Fruit fly (Drosophila melanogaster): ENCODE results near the gene CG33128.
A peak's percentile ranks its signal among the peaks of the same experiment; 100 is the strongest.

CG33128 gene

DNA sequence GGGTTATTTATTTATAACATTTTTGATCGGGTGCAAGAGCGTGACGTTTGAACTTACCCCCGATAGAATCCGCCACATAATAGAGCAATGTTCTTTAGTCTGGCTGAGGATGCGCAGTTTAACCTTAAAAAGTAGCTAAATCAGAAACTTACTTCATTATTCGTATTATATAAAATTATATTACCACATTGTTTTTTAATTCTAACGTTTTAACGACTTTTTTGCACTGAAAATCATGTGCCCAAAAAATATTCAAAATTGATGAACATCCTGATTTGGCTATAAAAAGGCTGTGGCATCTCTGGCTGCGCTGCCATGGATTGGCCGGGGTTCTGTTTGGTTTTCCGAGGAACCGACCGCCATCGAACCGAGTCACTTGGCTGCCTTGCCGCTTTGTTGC, 23.9 kb upstream of the CG33128 start (continued):
- TF ChIP-seq B-H1 (GFP tag; IDR thresholded peaks at IDR 0.05) (no peak), so (GFP tag; IDR thresholded peaks at IDR 0.05) (no peak), Atf3 (GFP tag; optimal IDR thresholded peaks at IDR 0.05) (no peak), CG5953 (GFP tag; IDR thresholded peaks at IDR 0.05) (no peak), sima (GFP tag; optimal IDR thresholded peaks at IDR 0.05) (no peak), Dad (GFP tag; optimal IDR thresholded peaks at IDR 0.05) (no peak), BtbVII (GFP tag; optimal IDR thresholded peaks at IDR 0.05) (no peak), bsh (GFP tag; optimal IDR thresholded peaks at IDR 0.05) (peak in 1 of 2 experiments; percentile 42), Hmr (GFP tag; optimal IDR thresholded peaks at IDR 0.05) (no peak), Nf-YB (GFP tag; optimal IDR thresholded peaks at IDR 0.05) (no peak), mam (GFP tag; optimal IDR thresholded peaks at IDR 0.05) (no peak), CG31365 (tag; optimal IDR thresholded peaks at IDR 0.05) (no peak), CG15269 (tag; optimal IDR thresholded peaks at IDR 0.05) (no peak), cg (GFP tag; optimal IDR thresholded peaks at IDR 0.05) (no peak), Ravus (GFP tag; IDR thresholded peaks at IDR 0.05) (no peak), Nf-YA (GFP tag; IDR thresholded peaks at IDR 0.05) (no peak), CG13287 (GFP tag; IDR thresholded peaks at IDR 0.05; ENCODE audit: partially characterized antibody) (no peak), sens-2 (GFP tag; IDR thresholded peaks at IDR 0.05) (no peak), CG14965 (GFP tag; optimal IDR thresholded peaks at IDR 0.05; ENCODE audit: borderline replicate concordance) (no peak), NFAT (GFP tag; IDR thresholded peaks at IDR 0.05) (no peak), kni (GFP tag; optimal IDR thresholded peaks at IDR 0.05) (no peak), Ssrp (tag; optimal IDR thresholded peaks at IDR 0.05) (peak; percentile 22), corto (GFP tag; optimal IDR thresholded peaks at IDR 0.05) (no peak), trem (tag; optimal IDR thresholded peaks at IDR 0.05) (no peak), amos (GFP tag; IDR thresholded peaks at IDR 0.05; ENCODE audit: partially characterized antibody) (no peak), chn (GFP tag; optimal IDR thresholded peaks at IDR 0.05) (no peak), CG8089 (GFP tag; optimal IDR thresholded peaks at IDR 0.05) (no peak), lov (optimal IDR thresholded peaks at IDR 0.05) (no peak), lov (GFP tag; IDR thresholded peaks at IDR 0.05) (no peak), CG11560 (tag; IDR thresholded peaks at IDR 0.05) (no peak), jing (GFP tag; optimal IDR thresholded peaks at IDR 0.05) (no peak), CG43689 (GFP tag; IDR thresholded peaks at IDR 0.05) (no peak), Oaz (GFP tag; IDR thresholded peaks at IDR 0.05) (no peak), CG6254 (GFP tag; optimal IDR thresholded peaks at IDR 0.05) (no peak), rib (GFP tag; IDR thresholded peaks at IDR 0.05) (no peak), cato (GFP tag; optimal IDR thresholded peaks at IDR 0.05; ENCODE audit: borderline replicate concordance) (no peak), CG6813 (GFP tag; optimal IDR thresholded peaks at IDR 0.05) (no peak), CG4424 (GFP tag; optimal IDR thresholded peaks at IDR 0.05) (no peak), CG14667 (GFP tag; IDR thresholded peaks at IDR 0.05) (no peak), E2f1 (GFP tag; IDR thresholded peaks at IDR 0.05) (no peak), CG6175 (GFP tag; IDR thresholded peaks at IDR 0.05) (no peak), CG8388 (GFP tag; optimal IDR thresholded peaks at IDR 0.05) (peak; percentile 0), CG12104 (GFP tag; optimal IDR thresholded peaks at IDR 0.05) (no peak), HLH4C (GFP tag; IDR thresholded peaks at IDR 0.05; ENCODE audit: partially characterized antibody) (no peak), CG11504 (tag; optimal IDR thresholded peaks at IDR 0.05) (peak; percentile 47), crol (GFP tag; IDR thresholded peaks at IDR 0.05) (no peak), fd96Cb (tag; optimal IDR thresholded peaks at IDR 0.05) (no peak), D19A (tag; optimal IDR thresholded peaks at IDR 0.05) (peak; percentile 30), CG9876 (GFP tag; optimal IDR thresholded peaks at IDR 0.05) (no peak), CG1602 (GFP tag; optimal IDR thresholded peaks at IDR 0.05) (no peak), wdn (GFP tag; IDR thresholded peaks at IDR 0.05) (no peak), NC2β (GFP tag; optimal IDR thresholded peaks at IDR 0.05) (no peak)
